Worm (Caenorhabditis elegans) whole organism, young adult: Measurements from ENCODE around the gene F10C1.3.

ENCODE experiments used
- F23B12.7 ChIP-seq: sonication (generic microtip); optimal IDR thresholded peaks from 2 replicates; lab custom pipeline; 2017; ENCODE audit warnings: missing genetic modification characterization, mild to moderate bottlenecking, missing compliant biosample characterization, antibody characterized with exemption, moderate library complexity; ENCODE audit not compliant: insufficient read depth
- F39B2.1 ChIP-seq: fragments of 200-800 bp; sonication (Bioruptor generic); IDR thresholded peaks from 2 replicates; pipeline ENCODE4 v1.3.6; 2022; ENCODE audit warnings: missing genetic modification reagents, missing genetic modification characterization, missing compliant biosample characterization
- F52B5.7 ChIP-seq: sonication (generic microtip); optimal IDR thresholded peaks from 2 replicates; lab custom pipeline; 2016; ENCODE audit warnings: mild to moderate bottlenecking, missing genetic modification characterization, missing compliant biosample characterization
- K12H6.12 ChIP-seq: fragments of 200-800 bp; sonication (Bioruptor generic); optimal IDR thresholded peaks from 2 replicates; lab custom pipeline; 2018; ENCODE audit warnings: mild to moderate bottlenecking, missing genetic modification characterization, missing compliant biosample characterization
- T26A5.8 ChIP-seq: sonication (generic microtip); optimal IDR thresholded peaks from 2 replicates; lab custom pipeline; 2016; ENCODE audit warnings: missing genetic modification characterization, missing compliant biosample characterization
- Y53G8AR.9 ChIP-seq: fragments of 200-800 bp; sonication (Bioruptor generic); conservative IDR thresholded peaks from 2 replicates; pipeline ENCODE4 v1.3.6; 2022; ENCODE audit warnings: missing genetic modification reagents, missing genetic modification characterization, missing compliant biosample characterization
- ZK185.1 ChIP-seq: sonication (generic microtip); optimal IDR thresholded peaks from 2 replicates; lab custom pipeline; 2016; ENCODE audit warnings: mild to moderate bottlenecking, missing genetic modification characterization, missing compliant biosample characterization; ENCODE audit not compliant: poor library complexity, severe bottlenecking
- ama-1 ChIP-seq, 3 experiments: fragments of 150-350 bp in 1 of 3; sonication (generic microtip) in 2 of 3; optimal IDR thresholded peaks; 2 replicates each; lab custom pipeline; 2014 to 2018; ENCODE audit warnings: missing biosample characterization in 2 of 3, missing genetic modification characterization in 2 of 3, missing genetic modification reagents in 2 of 3
- attf-5 ChIP-seq: fragments of 200-800 bp; sonication (Bioruptor generic); optimal IDR thresholded peaks from 2 replicates; lab custom pipeline; 2018; ENCODE audit warnings: mild to moderate bottlenecking, missing genetic modification characterization, missing compliant biosample characterization
- ceh-79 ChIP-seq: sonication (generic microtip); optimal IDR thresholded peaks from 2 replicates; lab custom pipeline; 2017; ENCODE audit warnings: mild to moderate bottlenecking, missing genetic modification characterization, missing compliant biosample characterization
- ceh-91 ChIP-seq: fragments of 200-800 bp; sonication (Bioruptor generic); IDR thresholded peaks from 2 replicates; pipeline ENCODE4 v1.3.6; 2022; ENCODE audit warnings: missing genetic modification reagents, missing genetic modification characterization, missing compliant biosample characterization
- dox-1 ChIP-seq: fragments of 200-800 bp; sonication (Bioruptor generic); IDR thresholded peaks from 2 replicates; pipeline ENCODE4 v1.3.6; 2022; ENCODE audit warnings: missing genetic modification reagents, missing genetic modification characterization, missing compliant biosample characterization
- dpff-1 ChIP-seq: sonication (generic microtip); optimal IDR thresholded peaks from 2 replicates; lab custom pipeline; 2017; ENCODE audit warnings: mild to moderate bottlenecking, missing genetic modification characterization, missing compliant biosample characterization
- dpl-1 ChIP-seq: fragments of 150-350 bp; optimal IDR thresholded peaks from 2 replicates; lab custom pipeline; 2014; ENCODE audit warnings: missing biosample characterization, missing genetic modification reagents, missing genetic modification characterization
- ets-4 ChIP-seq: fragments of 200-800 bp; sonication (Bioruptor generic); optimal IDR thresholded peaks from 2 replicates; lab custom pipeline; 2018; ENCODE audit warnings: mild to moderate bottlenecking, missing genetic modification characterization, missing compliant biosample characterization
- gei-17 ChIP-seq: fragments of 200-800 bp; sonication (Bioruptor generic); optimal IDR thresholded peaks from 2 replicates; lab custom pipeline; 2018; ENCODE audit warnings: mild to moderate bottlenecking, missing genetic modification characterization, missing compliant biosample characterization
- hsf-1 ChIP-seq: fragments of 200-800 bp; sonication (Bioruptor generic); IDR thresholded peaks from 2 replicates; pipeline ENCODE4 v1.3.6; 2022; ENCODE audit warnings: missing genetic modification reagents, missing genetic modification characterization, missing compliant biosample characterization
- lag-1 ChIP-seq: fragments of 200-800 bp; sonication (Bioruptor generic); IDR thresholded peaks from 2 replicates; pipeline ENCODE4 v1.3.6; 2022; ENCODE audit warnings: missing genetic modification reagents, missing genetic modification characterization, missing compliant biosample characterization
- let-607 ChIP-seq, 2 experiments: fragments of 200-800 bp in 1 of 2; sonication (Bioruptor generic) in 1 of 2; sonication (generic microtip) in 1 of 2; optimal IDR thresholded peaks; 2 replicates each; lab custom pipeline; 2016 to 2018; ENCODE audit warnings: mild to moderate bottlenecking in 2 of 2, missing compliant biosample characterization in 2 of 2, missing genetic modification characterization in 2 of 2, moderate library complexity in 2 of 2, missing genotype in 1 of 2
- lin-26 ChIP-seq: fragments of 200-800 bp; sonication (Bioruptor generic); IDR thresholded peaks from 2 replicates; pipeline ENCODE4 v1.3.6; 2022; ENCODE audit warnings: missing genetic modification reagents, missing genetic modification characterization, missing compliant biosample characterization
- lin-40 ChIP-seq: sonication (generic microtip); optimal IDR thresholded peaks from 2 replicates; lab custom pipeline; 2016; ENCODE audit warnings: missing genetic modification characterization, mild to moderate bottlenecking, missing compliant biosample characterization, missing genotype, missing genetic modification reagents
- lin-54 ChIP-seq: fragments of 200-800 bp; sonication (Bioruptor generic); optimal IDR thresholded peaks from 2 replicates; lab custom pipeline; 2018; ENCODE audit warnings: mild to moderate bottlenecking, missing genetic modification characterization, missing compliant biosample characterization
- lir-1 ChIP-seq: fragments of 200-800 bp; sonication (Bioruptor generic); conservative IDR thresholded peaks from 2 replicates; pipeline ENCODE4 v1.3.6; 2022; ENCODE audit warnings: missing genetic modification reagents, missing genetic modification characterization, missing compliant biosample characterization
- lsl-1 ChIP-seq: fragments of 200-800 bp; sonication (Bioruptor generic); optimal IDR thresholded peaks from 2 replicates; lab custom pipeline; 2018; ENCODE audit warnings: mild to moderate bottlenecking, missing genetic modification characterization, moderate library complexity, missing compliant biosample characterization
- lsy-27 ChIP-seq: sonication (generic microtip); optimal IDR thresholded peaks from 2 replicates; lab custom pipeline; 2017; ENCODE audit warnings: missing genetic modification characterization, mild to moderate bottlenecking, missing compliant biosample characterization, antibody characterized with exemption, missing genotype, borderline replicate concordance; ENCODE audit not compliant: insufficient read depth
- madf-3 ChIP-seq: fragments of 200-800 bp; sonication (Bioruptor generic); IDR thresholded peaks from 2 replicates; pipeline ENCODE4 v1.3.6; 2022; ENCODE audit warnings: missing genetic modification reagents, missing genetic modification characterization, missing compliant biosample characterization
- mcd-1 ChIP-seq: fragments of 200-800 bp; sonication (Bioruptor generic); IDR thresholded peaks from 2 replicates; pipeline ENCODE4 v1.3.6; 2022; ENCODE audit warnings: missing genetic modification reagents, missing genetic modification characterization, missing compliant biosample characterization
- mes-4 ChIP-seq: sonication (generic microtip); optimal IDR thresholded peaks from 2 replicates; lab custom pipeline; 2016; ENCODE audit warnings: missing genotype, missing genetic modification characterization, missing compliant biosample characterization
- mxl-1 ChIP-seq: sonication (generic microtip); optimal IDR thresholded peaks from 2 replicates; lab custom pipeline; 2016; ENCODE audit warnings: missing genetic modification characterization, missing compliant biosample characterization
- nfya-2 ChIP-seq: fragments of 200-800 bp; sonication (Bioruptor generic); IDR thresholded peaks from 2 replicates; pipeline ENCODE4 v1.3.6; 2022; ENCODE audit warnings: missing genetic modification reagents, missing genetic modification characterization, missing compliant biosample characterization
- nhr-80 ChIP-seq: sonication (generic microtip); optimal IDR thresholded peaks from 2 replicates; lab custom pipeline; 2016; ENCODE audit warnings: missing genetic modification characterization, missing compliant biosample characterization
- pha-4 ChIP-seq: fragments of 150-350 bp; sonication (generic microtip); optimal IDR thresholded peaks from 2 replicates; lab custom pipeline; 2014; ENCODE audit warnings: missing biosample characterization, missing genetic modification reagents, missing genetic modification characterization
- rpc-1 ChIP-seq, 2 experiments: fragments of 150-350 bp in 1 of 2; sonication (generic microtip) in 1 of 2; optimal IDR thresholded peaks; 2 replicates each; lab custom pipeline; 2014 to 2018; ENCODE audit warnings: missing biosample characterization in 1 of 2, missing genetic modification characterization in 1 of 2, missing genetic modification reagents in 1 of 2, missing genotype in 1 of 2
- sdz-38 ChIP-seq: sonication (generic microtip); optimal IDR thresholded peaks from 2 replicates; lab custom pipeline; 2016; ENCODE audit warnings: missing genotype, missing genetic modification characterization, missing compliant biosample characterization
- snpc-3.4 ChIP-seq: sonication (generic microtip); optimal IDR thresholded peaks from 2 replicates; lab custom pipeline; 2017; ENCODE audit warnings: missing genetic modification characterization, mild to moderate bottlenecking, missing compliant biosample characterization, antibody characterized with exemption, moderate library complexity, missing genotype, missing genetic modification reagents
- snpc-4 ChIP-seq, 5 experiments: fragments of 150-350 bp in 1 of 5; sonication (generic microtip) in 4 of 5; optimal IDR thresholded peaks; 2 replicates each; lab custom pipeline; 2014 to 2018; ENCODE audit warnings: missing genetic modification characterization in 5 of 5, missing biosample characterization in 3 of 5, antibody characterized with exemption in 2 of 5, mild to moderate bottlenecking in 2 of 5, missing compliant biosample characterization in 2 of 5, missing genotype in 2 of 5, moderate library complexity in 2 of 5, missing genetic modification reagents in 1 of 5
- somi-1 ChIP-seq: fragments of 200-800 bp; sonication (Bioruptor generic); optimal IDR thresholded peaks from 2 replicates; lab custom pipeline; 2018; ENCODE audit warnings: mild to moderate bottlenecking, missing genetic modification characterization, missing compliant biosample characterization
- tbp1 ChIP-seq: fragments of 200-800 bp; sonication (Bioruptor generic); optimal IDR thresholded peaks from 2 replicates; lab custom pipeline; 2018; ENCODE audit warnings: mild to moderate bottlenecking, missing genetic modification characterization, missing compliant biosample characterization
- tlf-1 ChIP-seq: fragments of 200-800 bp; sonication (Bioruptor generic); optimal IDR thresholded peaks from 2 replicates; lab custom pipeline; 2018; ENCODE audit warnings: mild to moderate bottlenecking, missing genetic modification characterization, missing compliant biosample characterization
- unc-130 ChIP-seq: sonication (generic microtip); optimal IDR thresholded peaks from 2 replicates; lab custom pipeline; 2016; ENCODE audit warnings: missing genetic modification reagents, missing genetic modification characterization, missing compliant biosample characterization
- zim-3 ChIP-seq: sonication (generic microtip); optimal IDR thresholded peaks from 2 replicates; lab custom pipeline; 2017; ENCODE audit warnings: mild to moderate bottlenecking, missing genetic modification characterization, moderate library complexity, missing compliant biosample characterization
- ztf-25 ChIP-seq: fragments of 200-800 bp; sonication (Bioruptor generic); IDR thresholded peaks from 2 replicates; pipeline ENCODE4 v1.3.6; 2022; ENCODE audit warnings: missing genetic modification reagents, missing genetic modification characterization, missing compliant biosample characterization
- ztf-26 ChIP-seq: sonication (generic microtip); optimal IDR thresholded peaks from 2 replicates; lab custom pipeline; 2017; ENCODE audit warnings: missing genetic modification characterization, missing compliant biosample characterization
- ztf-3 ChIP-seq: fragments of 200-800 bp; sonication (Bioruptor generic); optimal IDR thresholded peaks from 2 replicates; lab custom pipeline; 2018; ENCODE audit warnings: mild to moderate bottlenecking, missing genetic modification characterization, missing compliant biosample characterization
- ztf-6 ChIP-seq: fragments of 200-800 bp; sonication (Bioruptor generic); IDR thresholded peaks from 2 replicates; pipeline ENCODE4 v1.3.6; 2022; ENCODE audit warnings: missing genetic modification reagents, missing genetic modification characterization, missing compliant biosample characterization

Gene F10C1.3

DNA sequence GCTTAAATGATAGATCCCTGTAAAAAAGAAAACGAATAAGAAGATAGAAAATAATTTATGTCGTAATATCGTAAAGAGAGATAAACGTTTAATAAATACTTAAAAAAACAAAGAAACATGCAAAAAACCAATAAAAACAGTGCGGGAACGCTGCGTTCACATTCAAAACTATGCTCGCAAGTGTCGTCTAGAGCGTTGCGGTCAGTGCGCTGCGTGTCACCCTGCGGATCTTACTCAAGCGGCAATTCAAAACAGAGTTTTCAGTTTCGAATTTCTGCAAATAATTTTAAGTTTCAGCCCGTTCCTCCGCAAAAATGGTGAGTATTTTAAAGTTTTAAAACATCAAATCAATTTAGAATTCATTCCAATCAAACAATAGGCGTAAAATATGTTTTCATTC is 42.7 kb downstream of the F10C1.3 start, which contains the start of the genes tiar-1 and lelo-4 (continued):
- TF ChIP-seq F39B2.1 (GFP tag; lab: Robert Waterston, UW): no peak
- TF ChIP-seq gei-17 (GFP tag; lab: Kevin White, UChicago): no peak
- peak; percentile 4 for TF ChIP-seq snpc-4 (GFP tag; optimal IDR thresholded peaks at IDR 0.05; lab: Kevin White, UChicago)
- TF ChIP-seq snpc-4 (tag; optimal IDR thresholded peaks at IDR 0.05; lab: Kevin White, UChicago): peak in 3 of 4 experiments; percentile 27 to 63 (median 62)
- TF ChIP-seq let-607 (tag; optimal IDR thresholded peaks at IDR 0.05; lab: Kevin White, UChicago): peak in 1 of 2 experiments; percentile 10
- TF ChIP-seq T26A5.8: no peak
- TF ChIP-seq tbp1 (GFP tag; lab: Kevin White, UChicago): peak; percentile 16
- TF ChIP-seq Y53G8AR.9 (GFP tag; lab: Robert Waterston, UW): no peak
- TF ChIP-seq ZK185.1 (tag; lab: Kevin White, UChicago): peak; percentile 29
- no peak for TF ChIP-seq dpff-1
- TF ChIP-seq rpc-1 (optimal IDR thresholded peaks at IDR 0.05; lab: Kevin White, UChicago): no peak
- TF ChIP-seq rpc-1 (tag; optimal IDR thresholded peaks at IDR 0.05; lab: Kevin White, UChicago): no peak
- peak; percentile 16 for TF ChIP-seq lin-40 (tag; lab: Kevin White, UChicago)
- TF ChIP-seq dox-1 (GFP tag; lab: Robert Waterston, UW): peak; percentile 47; the same call in 1 of the 2 replicates
- TF ChIP-seq lir-1: no peak
- TF ChIP-seq K12H6.12 (tag; lab: Kevin White, UChicago): peak; percentile 38
- TF ChIP-seq mcd-1: 0 out of 2 replicates have a peak, but pooled peaks have one; percentile 45
- TF ChIP-seq F52B5.7 (tag; lab: Kevin White, UChicago): no peak
- no peak for TF ChIP-seq ets-4
- TF ChIP-seq ztf-3 (GFP tag; lab: Kevin White, UChicago): no peak
- peak; percentile 14 for TF ChIP-seq lsl-1 (GFP tag; lab: Kevin White, UChicago)
- TF ChIP-seq ceh-79: no peak
- TF ChIP-seq lin-54 (GFP tag; lab: Kevin White, UChicago): peak; percentile 93
- peak; percentile 86 for TF ChIP-seq F23B12.7
- TF ChIP-seq sdz-38 (tag; lab: Kevin White, UChicago): no peak
- peak; percentile 72 for TF ChIP-seq snpc-3.4 (tag; lab: Kevin White, UChicago)
- peak; percentile 73 for TF ChIP-seq dpl-1
- TF ChIP-seq ztf-25 (GFP tag; lab: Robert Waterston, UW): no peak
- no peak for TF ChIP-seq mxl-1 (tag; lab: Kevin White, UChicago)

DNA sequence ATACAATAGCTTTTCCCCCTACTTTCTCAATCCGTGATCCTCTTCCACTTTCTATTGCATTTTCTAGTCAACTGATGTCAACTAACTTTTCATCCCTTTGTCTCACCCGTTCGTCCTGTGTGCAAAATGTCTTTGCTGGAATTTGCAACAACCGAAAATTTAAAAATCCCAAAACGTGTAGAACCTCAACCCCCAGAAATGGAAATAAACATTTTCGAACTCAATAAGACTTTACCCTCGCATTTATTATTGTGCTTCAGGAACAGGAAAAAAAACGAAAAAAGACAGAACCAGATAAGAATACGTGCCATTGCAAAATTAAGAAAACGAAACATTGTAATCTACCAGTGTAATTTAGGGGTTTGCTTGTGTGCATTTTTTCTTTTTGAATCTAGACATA is 45.4 kb downstream of the F10C1.3 start:
- TF ChIP-seq lag-1: no peak
- TF ChIP-seq dpl-1: no peak
- TF ChIP-seq tbp1 (GFP tag; lab: Kevin White, UChicago): no peak
- no peak for TF ChIP-seq mes-4 (tag; lab: Kevin White, UChicago)
- TF ChIP-seq attf-5: no peak
- TF ChIP-seq unc-130 (GFP tag; lab: Kevin White, UChicago): no peak
- TF ChIP-seq hsf-1 (GFP tag; lab: Robert Waterston, UW): peak; percentile 67
- TF ChIP-seq somi-1 (GFP tag; lab: Kevin White, UChicago): no peak
- no peak for TF ChIP-seq ztf-6 (GFP tag; lab: Robert Waterston, UW)
- no peak for TF ChIP-seq tlf-1 (GFP tag; lab: Kevin White, UChicago)
- TF ChIP-seq lsy-27 (tag; lab: Kevin White, UChicago): no peak
- no peak for TF ChIP-seq T26A5.8
- TF ChIP-seq zim-3: no peak
- TF ChIP-seq ztf-3 (GFP tag; lab: Kevin White, UChicago): no peak
- TF ChIP-seq nfya-2: no peak
- no peak for TF ChIP-seq let-607 (tag; optimal IDR thresholded peaks at IDR 0.05; lab: Kevin White, UChicago)
- TF ChIP-seq dpff-1: no peak
- no peak for TF ChIP-seq ceh-91
- TF ChIP-seq mcd-1: no peak
- no peak for TF ChIP-seq ama-1 (optimal IDR thresholded peaks at IDR 0.05; lab: Kevin White, UChicago)
- TF ChIP-seq ama-1 (GFP tag; optimal IDR thresholded peaks at IDR 0.05; lab: Kevin White, UChicago): peak in 1 of 2 experiments; percentile 45
- TF ChIP-seq Y53G8AR.9 (GFP tag; lab: Robert Waterston, UW): no peak
- no peak for TF ChIP-seq ztf-26 (tag; lab: Kevin White, UChicago)
- no peak for TF ChIP-seq nhr-80 (tag; lab: Kevin White, UChicago)
- TF ChIP-seq snpc-4 (GFP tag; optimal IDR thresholded peaks at IDR 0.05; lab: Kevin White, UChicago): peak; percentile 24
- peak in 1 of 4 experiments; percentile 30 for TF ChIP-seq snpc-4 (tag; optimal IDR thresholded peaks at IDR 0.05; lab: Kevin White, UChicago)
- TF ChIP-seq lin-26: peak; percentile 38; the same call in 1 of the 2 replicates
- no peak for TF ChIP-seq madf-3 (GFP tag; lab: Robert Waterston, UW)
- no peak for TF ChIP-seq pha-4 (tag; lab: Kevin White, UChicago)
- peak; percentile 43 for TF ChIP-seq F52B5.7 (tag; lab: Kevin White, UChicago)
